Fruit fly (Drosophila melanogaster) whole organism, wandering third instar larva: ENCODE measurements around the gene CG6310.
A peak's percentile ranks its signal among the peaks of the same experiment; 100 is the strongest.

Experiments
- Abd-B ChIP-seq: fragments of >200 bp; optimal IDR thresholded peaks from 2 replicates; lab custom pipeline; 2017; ENCODE audit warnings: missing biosample characterization, missing genetic modification characterization
- CG32264 ChIP-seq: fragments of 200-800 bp; sonication (Bioruptor generic); optimal IDR thresholded peaks from 2 replicates; lab custom pipeline; 2016; ENCODE audit warnings: missing biosample characterization, missing genetic modification characterization
- CG9705 ChIP-seq: fragments of 200-800 bp; sonication (Bioruptor generic); optimal IDR thresholded peaks from 2 replicates; lab custom pipeline; 2018; ENCODE audit warnings: missing biosample characterization, mild to moderate bottlenecking, missing genetic modification characterization
- CrebA ChIP-seq: fragments of 200-800 bp; sonication (Bioruptor generic); optimal IDR thresholded peaks from 2 replicates; lab custom pipeline; 2016; ENCODE audit warnings: missing biosample characterization, mild to moderate bottlenecking, missing genetic modification characterization, borderline replicate concordance
- Dfd ChIP-seq: fragments of >200 bp; optimal IDR thresholded peaks from 2 replicates; lab custom pipeline; 2017; ENCODE audit warnings: missing biosample characterization, missing genetic modification characterization
- Dif ChIP-seq: fragments of 200-275, 200-300 bp; sonication (Bioruptor generic); optimal IDR thresholded peaks from 2 replicates; lab custom pipeline; 2018; ENCODE audit warnings: missing biosample characterization, missing genetic modification characterization; ENCODE audit not compliant: partially characterized antibody
- GATAd ChIP-seq: sonication (Bioruptor generic); optimal IDR thresholded peaks from 2 replicates; lab custom pipeline; 2016; ENCODE audit warnings: missing biosample characterization, missing genetic modification characterization
- HLH106 ChIP-seq: fragments of 200-800 bp; optimal IDR thresholded peaks from 3 replicates; lab custom pipeline; 2019; ENCODE audit warnings: missing biosample characterization, mild to moderate bottlenecking, missing genetic modification characterization, moderate library complexity
- Hnf4 ChIP-seq: fragments of 200-800 bp; sonication (Bioruptor generic); optimal IDR thresholded peaks from 2 replicates; lab custom pipeline; 2016; ENCODE audit warnings: missing biosample characterization, mild to moderate bottlenecking, missing genetic modification characterization
- Hr78 ChIP-seq: fragments of >200 bp; optimal IDR thresholded peaks from 2 replicates; lab custom pipeline; 2017; ENCODE audit warnings: missing biosample characterization, missing genetic modification characterization
- Hr83 ChIP-seq: fragments of 200-300 bp; sonication (Bioruptor generic); optimal IDR thresholded peaks from 2 replicates; lab custom pipeline; 2016; ENCODE audit warnings: missing biosample characterization, mild to moderate bottlenecking, missing genetic modification characterization, moderate library complexity; ENCODE audit not compliant: poor library complexity, severe bottlenecking
- Jra ChIP-seq: sonication (Bioruptor generic); optimal IDR thresholded peaks from 2 replicates; lab custom pipeline; 2016; ENCODE audit warnings: missing biosample characterization, missing genetic modification characterization
- Mio ChIP-seq: sonication (Bioruptor generic); optimal IDR thresholded peaks from 2 replicates; lab custom pipeline; 2016; ENCODE audit warnings: missing biosample characterization, missing genetic modification characterization
- Myc ChIP-seq: fragments of >200 bp; optimal IDR thresholded peaks from 2 replicates; lab custom pipeline; 2017
- N ChIP-seq: fragments of >200 bp; optimal IDR thresholded peaks from 2 replicates; lab custom pipeline; 2018; ENCODE audit warnings: missing biosample characterization, missing external identifiers, missing genetic modification characterization
- OdsH ChIP-seq: fragments of 200-800 bp; sonication (Bioruptor generic); optimal IDR thresholded peaks from 2 replicates; lab custom pipeline; 2016; ENCODE audit warnings: missing biosample characterization, mild to moderate bottlenecking, missing genetic modification characterization
- Rel ChIP-seq, 2 experiments: fragments of 200-800 bp; sonication (Bioruptor generic) in 1 of 2; optimal IDR thresholded peaks; 2 replicates in 1 of 2; 3 replicates in 1 of 2; lab custom pipeline; 2016 to 2019; ENCODE audit warnings: mild to moderate bottlenecking in 2 of 2, missing biosample characterization in 2 of 2, missing genetic modification characterization in 2 of 2, moderate library complexity in 1 of 2
- Sp1 ChIP-seq: fragments of 200-800 bp; sonication (Bioruptor generic); optimal IDR thresholded peaks from 3 replicates; lab custom pipeline; 2019; ENCODE audit warnings: missing biosample characterization, mild to moderate bottlenecking, missing genetic modification characterization, moderate library complexity
- Vsx2 ChIP-seq: fragments of 200-300, 225-300 bp; sonication (Bioruptor generic); optimal IDR thresholded peaks from 2 replicates; lab custom pipeline; 2018; ENCODE audit warnings: missing biosample characterization, missing genetic modification characterization; ENCODE audit not compliant: partially characterized antibody
- br ChIP-seq: fragments of 200-800 bp; sonication (Bioruptor generic); optimal IDR thresholded peaks from 2 replicates; lab custom pipeline; 2016; ENCODE audit warnings: missing biosample characterization, missing genetic modification characterization
- brk ChIP-seq: fragments of 200-800 bp; sonication (Bioruptor generic); optimal IDR thresholded peaks from 2 replicates; lab custom pipeline; 2016; ENCODE audit warnings: missing biosample characterization, mild to moderate bottlenecking, missing genetic modification characterization
- dl ChIP-seq, 2 experiments: fragments of 175-275, 200-275 bp in 1 of 2; fragments of 200-275 bp in 1 of 2; sonication (Bioruptor generic); optimal IDR thresholded peaks; lab custom pipeline; 2018; ENCODE audit warnings: mild to moderate bottlenecking in 2 of 2, missing biosample characterization in 2 of 2, missing genetic modification characterization in 2 of 2, moderate library complexity in 2 of 2; ENCODE audit not compliant: partially characterized antibody in 2 of 2, insufficient read depth in 1 of 2
- dmrt93B ChIP-seq: fragments of 200-800 bp; sonication (Bioruptor generic); optimal IDR thresholded peaks from 2 replicates; lab custom pipeline; 2018; ENCODE audit warnings: missing biosample characterization, mild to moderate bottlenecking, missing genetic modification characterization
- dsf ChIP-seq: sonication (Bioruptor generic); optimal IDR thresholded peaks from 2 replicates; lab custom pipeline; 2016; ENCODE audit warnings: missing biosample characterization, missing genetic modification characterization, borderline replicate concordance
- ey ChIP-seq: fragments of 200-800 bp; sonication (Bioruptor generic); optimal IDR thresholded peaks from 2 replicates; lab custom pipeline; 2016; ENCODE audit warnings: missing biosample characterization, missing genetic modification characterization
- foxo ChIP-seq, 2 experiments: fragments of 200-800 bp; sonication (Bioruptor generic); optimal IDR thresholded peaks; 2 replicates in 1 of 2; 3 replicates in 1 of 2; lab custom pipeline; 2016 to 2017; ENCODE audit warnings: missing biosample characterization in 2 of 2, missing genetic modification characterization in 2 of 2
- fru ChIP-seq: fragments of 200-800 bp; sonication (Bioruptor generic); optimal IDR thresholded peaks from 3 replicates; lab custom pipeline; 2016; ENCODE audit warnings: missing biosample characterization, mild to moderate bottlenecking, missing genetic modification characterization
- h ChIP-seq: fragments of 200-800 bp; sonication (Bioruptor generic); optimal IDR thresholded peaks from 3 replicates; lab custom pipeline; 2016; ENCODE audit warnings: missing biosample characterization, mild to moderate bottlenecking, missing genetic modification characterization
- jim ChIP-seq: fragments of 175-275, 200-325 bp; sonication (Bioruptor generic); optimal IDR thresholded peaks from 2 replicates; lab custom pipeline; 2016; ENCODE audit warnings: missing biosample characterization, mild to moderate bottlenecking, missing genetic modification characterization
- lola ChIP-seq: fragments of >200 bp; optimal IDR thresholded peaks from 2 replicates; lab custom pipeline; 2017; ENCODE audit warnings: missing biosample characterization, missing genetic modification characterization
- pan ChIP-seq: fragments of >200 bp; optimal IDR thresholded peaks from 2 replicates; lab custom pipeline; 2017
- psq ChIP-seq: fragments of 200-800 bp; sonication (Bioruptor generic); optimal IDR thresholded peaks from 3 replicates; lab custom pipeline; 2017; ENCODE audit warnings: missing biosample characterization, mild to moderate bottlenecking, missing genetic modification characterization, moderate library complexity
- rgr ChIP-seq: fragments of 200-800 bp; sonication (Bioruptor generic); optimal IDR thresholded peaks from 3 replicates; lab custom pipeline; 2016; ENCODE audit warnings: missing biosample characterization, mild to moderate bottlenecking, missing genetic modification characterization
- sage ChIP-seq: fragments of 200-800 bp; sonication (Bioruptor generic); optimal IDR thresholded peaks from 2 replicates; lab custom pipeline; 2016; ENCODE audit warnings: missing biosample characterization, mild to moderate bottlenecking, missing genetic modification characterization
- sv ChIP-seq: fragments of 200-800 bp; sonication (Bioruptor generic); optimal IDR thresholded peaks from 3 replicates; lab custom pipeline; 2016; ENCODE audit warnings: missing biosample characterization, missing genetic modification characterization
- tai ChIP-seq: sonication (Bioruptor generic); optimal IDR thresholded peaks from 2 replicates; lab custom pipeline; 2016; ENCODE audit warnings: missing biosample characterization, missing genetic modification characterization
- usp ChIP-seq: fragments of >200 bp; optimal IDR thresholded peaks from 2 replicates; lab custom pipeline; 2017; ENCODE audit warnings: missing biosample characterization, missing genetic modification characterization
- woc ChIP-seq: sonication (Bioruptor generic); optimal IDR thresholded peaks from 2 replicates; lab custom pipeline; 2016; ENCODE audit warnings: missing biosample characterization, mild to moderate bottlenecking, missing genetic modification characterization

The CG6310 gene

dm6 chr3L:11102930-11103329, 33.3 kb upstream of the CG6310 start, which contains the start of gene Elo68alpha:
Gene Elo68alpha, minus strand, starts transcription at chr3L:11103030.
- no peak for TF ChIP-seq Mio
- no peak for TF ChIP-seq dl (GFP tag; optimal IDR thresholded peaks at IDR 0.05; lab: Kevin White, UChicago; ENCODE audit: insufficient read depth in 1 of 2, partially characterized antibody in 2 of 2)
- no peak for TF ChIP-seq CG32264 (GFP tag; lab: Kevin White, UChicago)
- TF ChIP-seq Dfd (GFP tag; lab: Kevin White, UChicago): no peak
- no peak for TF ChIP-seq N
- no peak for TF ChIP-seq Hnf4 (GFP tag; lab: Kevin White, UChicago)
- TF ChIP-seq tai (GFP tag; lab: Kevin White, UChicago): no peak
- no peak for TF ChIP-seq pan
- TF ChIP-seq Myc (lab: Kevin White, UChicago): no peak
- TF ChIP-seq usp (GFP tag; lab: Kevin White, UChicago): no peak
- no peak for TF ChIP-seq Hr83
- no peak for TF ChIP-seq Abd-B
- no peak for TF ChIP-seq Dif
- TF ChIP-seq jim (GFP tag; lab: Kevin White, UChicago): no peak
- no peak for TF ChIP-seq h (GFP tag; lab: Kevin White, UChicago)
- TF ChIP-seq ey: no peak
- TF ChIP-seq rgr (GFP tag; lab: Kevin White, UChicago): no peak
- TF ChIP-seq CG9705 (GFP tag; lab: Kevin White, UChicago): no peak
- TF ChIP-seq sv (GFP tag; lab: Kevin White, UChicago): no peak

dm6 chr3L:11101598-11101997, 31.9 kb upstream of the CG6310 start, which contains the start of gene Elo68beta:
Gene Elo68beta, minus strand, starts transcription at chr3L:11101698.
- TF ChIP-seq ey: no peak
- TF ChIP-seq Sp1 (GFP tag; lab: Kevin White, UChicago): no peak

dm6 chr3L:11097982-11098663, 28.5 kb upstream of the CG6310 start, which contains the start of the genes Irbp18 and APP-BP1:
Gene Irbp18, minus strand, starts transcription at chr3L:11098186.
Gene APP-BP1, plus strand, starts transcription at chr3L:11098412.
- TF ChIP-seq br (peak; percentile 95), psq (GFP tag; lab: Kevin White, UChicago) (peak; percentile 91), usp (GFP tag; lab: Kevin White, UChicago) (no peak), CG9705 (GFP tag; lab: Kevin White, UChicago) (peak; percentile 85), Myc (lab: Kevin White, UChicago) (peak; percentile 47), N (no peak), sv (GFP tag; lab: Kevin White, UChicago) (peak; percentile 97), Hr78 (no peak), ey (peak; percentile 95), Sp1 (GFP tag; lab: Kevin White, UChicago) (peak; percentile 93), CG32264 (GFP tag; lab: Kevin White, UChicago) (peak; percentile 88), Vsx2 (no peak), Abd-B (no peak), Hr83 (peak; percentile 82), fru (GFP tag; lab: Kevin White, UChicago) (peak; percentile 96), Mio (peak; percentile 39), dmrt93B (GFP tag; lab: Kevin White, UChicago) (peak; percentile 86), GATAd (GFP tag; lab: Kevin White, UChicago) (peak; percentile 81), Hnf4 (GFP tag; lab: Kevin White, UChicago) (peak; percentile 92), Dfd (GFP tag; lab: Kevin White, UChicago) (no peak), HLH106 (peak; percentile 92), tai (GFP tag; lab: Kevin White, UChicago) (peak; percentile 93), brk (GFP tag; lab: Kevin White, UChicago) (peak; percentile 88), lola (GFP tag; lab: Kevin White, UChicago) (no peak), woc (GFP tag; lab: Kevin White, UChicago) (peak; percentile 89), Dif (no peak), sage (GFP tag; lab: Kevin White, UChicago) (peak; percentile 87), dl (GFP tag; optimal IDR thresholded peaks at IDR 0.05; lab: Kevin White, UChicago; ENCODE audit: insufficient read depth in 1 of 2, partially characterized antibody in 2 of 2) (no peak), h (GFP tag; lab: Kevin White, UChicago) (peak; percentile 96), jim (GFP tag; lab: Kevin White, UChicago) (no peak), Rel (GFP tag; optimal IDR thresholded peaks at IDR 0.05; lab: Kevin White, UChicago) (peak; percentile 70), Rel (tag; optimal IDR thresholded peaks at IDR 0.05; lab: Kevin White, UChicago) (peak; percentile 71), pan (no peak), rgr (GFP tag; lab: Kevin White, UChicago) (peak; percentile 95), dsf (GFP tag; lab: Kevin White, UChicago) (peak; percentile 80), foxo (GFP tag; optimal IDR thresholded peaks at IDR 0.05; lab: Kevin White, UChicago) (peak; percentile 79 to 96), Jra (GFP tag; lab: Kevin White, UChicago) (peak; percentile 93), CrebA (GFP tag; lab: Kevin White, UChicago) (no peak), OdsH (GFP tag; lab: Kevin White, UChicago) (peak; percentile 94)
